Fruit fly (Drosophila melanogaster) whole organism, pupa: ENCODE data around the gene CG1806.

Experiments
- CG10348 ChIP-seq: fragments of 200-800 bp; sonication (Bioruptor generic); IDR thresholded peaks from 2 replicates; pipeline ENCODE4 v1.3.6; 2022; ENCODE audit warnings: missing biosample characterization, missing genetic modification characterization
- CG12605 ChIP-seq: fragments of 200-800 bp; sonication (Bioruptor generic); IDR thresholded peaks from 2 replicates; pipeline ENCODE4 v1.3.6; 2022; ENCODE audit warnings: missing biosample characterization, missing genetic modification characterization
- CG13204 ChIP-seq: fragments of 200-800 bp; sonication (Bioruptor generic); optimal IDR thresholded peaks from 2 replicates; lab custom pipeline; 2018; ENCODE audit warnings: missing biosample characterization, mild to moderate bottlenecking, missing genetic modification characterization, moderate library complexity
- CG14655 ChIP-seq: fragments of 200-800 bp; sonication (Bioruptor generic); optimal IDR thresholded peaks from 3 replicates; lab custom pipeline; 2017; ENCODE audit warnings: mild to moderate bottlenecking, missing biosample characterization, missing genetic modification reagents, missing genetic modification characterization
- CG15710 ChIP-seq: fragments of 200-800 bp; sonication (Bioruptor generic); optimal IDR thresholded peaks from 2 replicates; lab custom pipeline; 2018; ENCODE audit warnings: missing biosample characterization, mild to moderate bottlenecking, missing genetic modification characterization, moderate library complexity
- CG17806 ChIP-seq: fragments of 200-800 bp; sonication (Bioruptor generic); optimal IDR thresholded peaks from 2 replicates; lab custom pipeline; 2018; ENCODE audit warnings: missing biosample characterization, mild to moderate bottlenecking, missing genetic modification characterization, moderate library complexity
- CG32121 ChIP-seq: fragments of 200-800 bp; sonication (Bioruptor generic); IDR thresholded peaks from 2 replicates; pipeline ENCODE4 v1.3.6; 2022; ENCODE audit warnings: missing biosample characterization, missing genetic modification characterization
- CG34367 ChIP-seq: fragments of 200-800 bp; sonication (Bioruptor generic); optimal IDR thresholded peaks from 2 replicates; lab custom pipeline; 2018; ENCODE audit warnings: missing biosample characterization, mild to moderate bottlenecking, missing genetic modification characterization
- CG4496 ChIP-seq: fragments of 200-800 bp; sonication (Bioruptor generic); IDR thresholded peaks from 3 replicates; pipeline ENCODE4 v1.3.6; 2022; ENCODE audit warnings: missing biosample characterization, missing genetic modification characterization
- CG8159 ChIP-seq: fragments of 200-800 bp; sonication (Bioruptor generic); optimal IDR thresholded peaks from 3 replicates; lab custom pipeline; 2018; ENCODE audit warnings: missing biosample characterization, mild to moderate bottlenecking, missing genetic modification characterization, moderate library complexity
- CG8301 ChIP-seq: fragments of 200-800 bp; sonication (Bioruptor generic); optimal IDR thresholded peaks from 2 replicates; lab custom pipeline; 2018; ENCODE audit warnings: missing biosample characterization, mild to moderate bottlenecking, missing genetic modification characterization
- CG9948 ChIP-seq: fragments of 200-800 bp; sonication (Bioruptor generic); optimal IDR thresholded peaks from 2 replicates; lab custom pipeline; 2018; ENCODE audit warnings: missing biosample characterization, mild to moderate bottlenecking, missing genetic modification characterization, moderate library complexity
- D1 ChIP-seq: fragments of 200-800 bp; sonication (Bioruptor generic); optimal IDR thresholded peaks from 2 replicates; lab custom pipeline; 2018; ENCODE audit warnings: missing biosample characterization, mild to moderate bottlenecking, missing genetic modification characterization, moderate library complexity
- EcR ChIP-seq: fragments of 200-800 bp; sonication (Bioruptor generic); optimal IDR thresholded peaks from 3 replicates; lab custom pipeline; 2019; ENCODE audit warnings: missing biosample characterization, missing genetic modification characterization, mild to moderate bottlenecking, moderate library complexity, missing genetic modification reagents
- Ets98B ChIP-seq: fragments of 200-800 bp; sonication (Bioruptor generic); IDR thresholded peaks from 2 replicates; pipeline ENCODE4 v1.3.6; 2022; ENCODE audit warnings: missing biosample characterization, missing genetic modification characterization
- Pif1A ChIP-seq: fragments of 200-800 bp; sonication (Bioruptor generic); optimal IDR thresholded peaks from 3 replicates; lab custom pipeline; 2016; ENCODE audit warnings: missing biosample characterization, missing genetic modification characterization
- Pif1B ChIP-seq: fragments of 200-800 bp; sonication (Bioruptor generic); optimal IDR thresholded peaks from 3 replicates; lab custom pipeline; 2016; ENCODE audit warnings: missing biosample characterization, missing genetic modification characterization
- Snoo ChIP-seq: fragments of 200-800 bp; sonication (Bioruptor generic); optimal IDR thresholded peaks from 3 replicates; lab custom pipeline; 2017; ENCODE audit warnings: missing biosample characterization, mild to moderate bottlenecking, missing genetic modification characterization, inconsistent platforms
- fd96Ca ChIP-seq: fragments of 200-800 bp; sonication (Bioruptor generic); IDR thresholded peaks from 3 replicates; pipeline ENCODE4 v1.3.6; 2022; ENCODE audit warnings: missing biosample characterization, missing genetic modification characterization
- gl ChIP-seq: fragments of 200-800 bp; sonication (Bioruptor generic); optimal IDR thresholded peaks from 2 replicates; lab custom pipeline; 2018; ENCODE audit warnings: missing biosample characterization, mild to moderate bottlenecking, missing genetic modification characterization
- rn ChIP-seq: fragments of 200-800 bp; sonication (Bioruptor generic); IDR thresholded peaks from 2 replicates; pipeline ENCODE4 v1.3.6; 2022; ENCODE audit warnings: missing biosample characterization, missing genetic modification characterization

Gene CG1806

DNA sequence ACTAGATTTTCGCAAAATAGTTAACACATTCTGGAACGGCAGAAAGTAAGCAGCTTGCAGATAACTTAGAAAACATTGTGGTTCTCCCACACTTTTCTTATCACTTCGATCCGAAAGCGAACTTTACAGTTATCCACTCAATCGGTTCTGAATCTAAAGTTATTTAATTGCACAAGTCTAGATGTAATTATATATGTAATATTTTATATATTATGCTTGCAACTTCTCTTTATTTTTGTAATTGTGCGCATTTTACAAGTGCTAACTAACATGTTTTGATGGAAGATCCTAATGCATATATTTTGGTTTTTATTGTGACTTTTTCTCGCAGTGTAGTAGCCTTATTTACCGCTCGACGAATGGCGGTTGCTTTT is 2.6 kb upstream of the CG1806 start:
- TF ChIP-seq CG8159 (tag; lab: Kevin White, UChicago) = peak; percentile 83
- TF ChIP-seq fd96Ca = no peak
- no peak for TF ChIP-seq CG12605 (GFP tag; lab: Robert Waterston, UW)
- TF ChIP-seq Ets98B (GFP tag; lab: Robert Waterston, UW) = peak; percentile 22; the same call in 1 of the 2 replicates
- TF ChIP-seq D1 = peak; percentile 2
- TF ChIP-seq CG17806 (tag; lab: Kevin White, UChicago) = peak; percentile 9
- peak; percentile 76 for TF ChIP-seq CG4496
- TF ChIP-seq CG13204 (GFP tag; lab: Kevin White, UChicago) = peak; percentile 38
- TF ChIP-seq CG32121 (GFP tag; lab: Robert Waterston, UW) = no peak
- peak; percentile 43 for TF ChIP-seq CG34367 (tag; lab: Kevin White, UChicago)
- peak; percentile 61 for TF ChIP-seq CG9948 (tag; lab: Kevin White, UChicago)
- no peak for TF ChIP-seq Pif1A (GFP tag; lab: Kevin White, UChicago)
- no peak for TF ChIP-seq rn
- peak; percentile 57 for TF ChIP-seq CG8301 (tag; lab: Kevin White, UChicago)
- TF ChIP-seq CG14655 = peak; percentile 84
- peak; percentile 67 for TF ChIP-seq Snoo (tag; lab: Kevin White, UChicago)
- TF ChIP-seq EcR = no peak
- no peak for TF ChIP-seq gl (tag; lab: Kevin White, UChicago)
- peak; percentile 55 for TF ChIP-seq CG15710
- no peak for TF ChIP-seq Pif1B (GFP tag; lab: Kevin White, UChicago)
- no peak for TF ChIP-seq CG10348 (GFP tag; lab: Robert Waterston, UW)

DNA sequence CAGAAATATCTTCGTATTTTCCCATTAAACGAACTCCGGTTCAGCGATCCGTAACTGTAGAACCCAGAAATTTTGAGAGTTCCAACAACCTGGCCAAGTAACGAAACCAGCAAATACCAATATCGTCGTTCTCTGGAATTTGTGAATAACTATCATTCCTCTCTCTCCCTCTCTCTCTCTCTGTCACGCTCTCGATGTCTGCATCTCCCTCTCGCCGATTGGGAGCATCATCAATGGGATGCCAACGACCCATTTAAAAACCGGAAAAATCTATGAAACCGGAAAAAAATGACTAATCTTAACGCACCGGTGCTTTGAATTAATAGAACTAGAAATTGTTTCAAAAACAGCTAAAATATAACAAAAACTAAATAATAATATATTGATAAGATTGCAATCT is 617 bp downstream of the CG1806 start:
- TF ChIP-seq CG10348 (GFP tag; lab: Robert Waterston, UW) = no peak
- peak; percentile 91 for TF ChIP-seq EcR

DNA sequence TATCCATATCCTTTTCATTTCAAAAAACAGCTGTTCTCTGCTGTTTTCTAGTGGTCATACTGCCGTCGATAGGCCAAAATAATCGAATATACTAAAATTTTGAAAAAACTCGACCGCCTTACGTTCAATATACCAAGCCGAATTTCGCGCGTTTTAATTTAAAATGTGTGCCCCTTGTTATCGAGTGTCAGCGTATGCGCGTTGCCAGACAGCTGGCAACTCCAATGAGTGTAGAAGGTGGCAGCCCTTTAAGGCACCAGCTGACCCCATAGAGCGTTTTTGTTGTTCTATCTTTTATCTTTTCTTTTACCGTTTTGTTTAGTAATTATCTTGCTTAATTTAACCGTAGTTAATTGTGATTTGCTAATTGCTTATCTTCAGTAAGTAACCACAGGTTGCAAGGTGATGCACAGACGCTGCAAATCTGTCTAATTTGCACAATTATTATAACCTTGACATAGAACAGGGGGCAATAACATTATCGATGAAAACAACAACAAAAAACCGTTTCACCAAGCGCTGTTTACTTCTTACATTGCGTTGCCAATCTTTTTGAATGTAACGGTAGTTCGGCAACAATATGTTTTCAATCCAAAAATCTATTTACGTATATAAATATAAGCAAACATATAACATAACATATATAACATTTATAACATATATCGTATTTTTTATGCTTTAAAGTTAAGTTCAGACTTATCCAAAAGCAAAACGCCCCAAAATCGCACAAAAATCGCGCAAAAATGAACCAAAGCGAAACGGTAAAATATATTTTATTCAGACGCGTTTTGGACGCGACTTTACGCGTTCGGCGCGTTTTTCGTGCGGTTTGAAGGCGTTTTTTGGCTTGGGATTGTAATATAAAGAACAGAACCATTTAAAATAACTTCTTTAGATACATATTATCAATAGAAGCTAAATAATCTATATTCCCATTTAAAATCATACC is 5.4 kb downstream of the CG1806 start, which contains the start of the genes CG1492 and regucalcin:
Gene CG1492 (minus strand): TSS at position 63 of the 949 bp plus-strand sequence.
Gene regucalcin (plus strand): TSS at position 229 of the 949 bp plus-strand sequence.
- no peak for TF ChIP-seq CG12605 (GFP tag; lab: Robert Waterston, UW)
- peak; percentile 98 for TF ChIP-seq EcR
- TF ChIP-seq, all 21 proteins: peak for 1

DNA sequence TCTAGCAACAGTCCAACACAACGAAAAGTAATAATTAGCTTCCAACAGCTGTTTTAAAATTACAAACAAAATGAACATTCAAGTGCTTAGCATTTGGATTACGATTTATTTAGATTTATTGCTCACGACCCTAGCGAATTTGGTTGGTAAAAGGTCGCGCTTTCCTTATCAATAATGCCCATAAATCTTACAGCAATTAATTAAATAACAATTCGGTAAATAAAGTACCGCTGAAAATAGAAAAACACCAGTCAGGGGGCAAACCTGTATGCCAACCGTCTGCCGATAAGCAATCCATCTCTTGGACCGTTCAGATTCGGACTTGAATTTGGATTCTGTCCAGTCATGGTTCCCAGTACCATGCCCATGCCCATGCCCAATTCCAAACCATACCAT is 6.1 kb downstream of the CG1806 start:
- TF ChIP-seq CG32121 (GFP tag; lab: Robert Waterston, UW) (no peak), CG8159 (tag; lab: Kevin White, UChicago) (no peak), fd96Ca (no peak), CG4496 (no peak), CG8301 (tag; lab: Kevin White, UChicago) (no peak), CG17806 (tag; lab: Kevin White, UChicago) (no peak), CG13204 (GFP tag; lab: Kevin White, UChicago) (no peak), rn (no peak), EcR (no peak), CG10348 (GFP tag; lab: Robert Waterston, UW) (no peak), CG12605 (GFP tag; lab: Robert Waterston, UW) (no peak), Pif1A (GFP tag; lab: Kevin White, UChicago) (no peak), Ets98B (GFP tag; lab: Robert Waterston, UW) (no peak), D1 (no peak), CG34367 (tag; lab: Kevin White, UChicago) (no peak), CG9948 (tag; lab: Kevin White, UChicago) (no peak), Snoo (tag; lab: Kevin White, UChicago) (no peak), CG14655 (no peak), CG15710 (no peak)

DNA sequence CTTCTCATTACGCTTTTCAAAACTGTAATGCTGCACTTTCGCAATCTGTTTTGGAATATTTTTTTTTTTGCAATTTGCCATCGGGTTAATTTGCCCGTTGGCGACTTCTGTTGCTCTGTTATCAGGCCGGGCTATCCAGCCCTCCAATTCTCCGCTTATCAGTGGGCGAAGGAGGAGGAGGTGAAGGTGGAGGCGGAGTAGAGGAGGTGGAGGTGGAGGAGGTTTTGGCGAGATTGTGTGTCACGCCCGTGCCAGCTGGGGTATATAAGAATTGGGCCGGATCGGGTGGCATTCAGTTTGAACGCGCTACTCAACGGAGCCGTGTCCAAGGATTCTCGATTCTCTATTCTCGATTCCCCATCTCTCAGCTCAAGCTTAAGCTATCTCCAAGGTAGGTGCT is 7.2 kb downstream of the CG1806 start:
- no peak for TF ChIP-seq CG8301 (tag; lab: Kevin White, UChicago)
- TF ChIP-seq CG4496 = no peak
- no peak for TF ChIP-seq Pif1A (GFP tag; lab: Kevin White, UChicago)
- TF ChIP-seq CG32121 (GFP tag; lab: Robert Waterston, UW) = no peak
- no peak for TF ChIP-seq CG9948 (tag; lab: Kevin White, UChicago)
- TF ChIP-seq CG12605 (GFP tag; lab: Robert Waterston, UW) = no peak
- TF ChIP-seq CG10348 (GFP tag; lab: Robert Waterston, UW) = no peak
- TF ChIP-seq rn = no peak
- no peak for TF ChIP-seq Snoo (tag; lab: Kevin White, UChicago)
- TF ChIP-seq CG34367 (tag; lab: Kevin White, UChicago) = no peak
- no peak for TF ChIP-seq Ets98B (GFP tag; lab: Robert Waterston, UW)
- TF ChIP-seq D1 = no peak
- TF ChIP-seq Pif1B (GFP tag; lab: Kevin White, UChicago) = no peak
- no peak for TF ChIP-seq gl (tag; lab: Kevin White, UChicago)
- TF ChIP-seq CG14655 = no peak
- no peak for TF ChIP-seq CG8159 (tag; lab: Kevin White, UChicago)
- TF ChIP-seq EcR = no peak
- no peak for TF ChIP-seq CG13204 (GFP tag; lab: Kevin White, UChicago)
- TF ChIP-seq CG15710 = no peak
